Worm (Caenorhabditis elegans) whole organism, L4/young adult: ENCODE measurements around the gene F54E2.2.

ENCODE experiments used
- W03F9.2 ChIP-seq: fragments of 150-350 bp; optimal IDR thresholded peaks from 2 replicates; lab custom pipeline; 2014; ENCODE audit warnings: missing biosample characterization, missing genetic modification characterization
- dao-5 ChIP-seq: sonication (generic microtip); optimal IDR thresholded peaks from 2 replicates; lab custom pipeline; 2016; ENCODE audit warnings: missing genotype, missing genetic modification characterization, moderate library complexity, missing compliant biosample characterization
- him-1 ChIP-seq: sonication (generic microtip); optimal IDR thresholded peaks from 2 replicates; lab custom pipeline; 2016; ENCODE audit warnings: missing genotype, missing genetic modification reagents, missing genetic modification characterization, missing compliant biosample characterization

F54E2.2 gene

ce11 chrV:2826815-2827214, 30.7 kb downstream of the F54E2.2 start, which contains the start of gene T03D3.5:
TSS of gene T03D3.5 (minus strand) at chrV:2826835.
- TF ChIP-seq W03F9.2 (tag; lab: Kevin White, UChicago) (no peak), him-1 (tag; lab: Kevin White, UChicago) (no peak), dao-5 (tag; lab: Kevin White, UChicago) (no peak)

ce11 chrV:2830817-2831216, 34.7 kb downstream of the F54E2.2 start, which contains the start of gene srw-2:
TSS of gene srw-2 (plus strand) at chrV:2830878.
- TF ChIP-seq W03F9.2 (tag; lab: Kevin White, UChicago): no peak
- TF ChIP-seq dao-5 (tag; lab: Kevin White, UChicago): no peak
- TF ChIP-seq him-1 (tag; lab: Kevin White, UChicago): no peak

- no peak for TF ChIP-seq him-1 (tag; lab: Kevin White, UChicago)
- no peak for TF ChIP-seq W03F9.2 (tag; lab: Kevin White, UChicago)
- TF ChIP-seq dao-5 (tag; lab: Kevin White, UChicago): no peak
Measured at ce11 chrV:2832666-2833065, 36.6 kb downstream of the F54E2.2 start, which contains the start of gene srj-50. TSS of gene srj-50 (plus strand) at chrV:2832966.

- TF ChIP-seq W03F9.2 (tag; lab: Kevin White, UChicago) (no peak), dao-5 (tag; lab: Kevin White, UChicago) (no peak), him-1 (tag; lab: Kevin White, UChicago) (no peak)
Measured at ce11 chrV:2836501-2836900, 40.4 kb downstream of the F54E2.2 start, which contains the start of gene srj-45. TSS of gene srj-45 (minus strand) at chrV:2836601.

ce11 chrV:2845771-2846170, 49.7 kb downstream of the F54E2.2 start, which contains the start of gene srj-44:
TSS of gene srj-44 (minus strand) at chrV:2845871.
- TF ChIP-seq W03F9.2 (tag; lab: Kevin White, UChicago) (no peak), him-1 (tag; lab: Kevin White, UChicago) (no peak), dao-5 (tag; lab: Kevin White, UChicago) (no peak)
